Worm (Caenorhabditis elegans) whole organism, midembryonic: Measurements from ENCODE around the gene ZK180.5.

ENCODE experiments used
- T22C8.4 ChIP-seq: fragments of 200-800 bp; sonication (Bioruptor generic); IDR thresholded peaks from 2 replicates; pipeline ENCODE4 v1.3.6; 2022; ENCODE audit warnings: missing genetic modification characterization, missing compliant biosample characterization
- tab-1 ChIP-seq: fragments of 200-800 bp; sonication (Bioruptor generic); IDR thresholded peaks from 2 replicates; pipeline ENCODE4 v1.3.6; 2022; ENCODE audit warnings: missing genetic modification characterization, missing compliant biosample characterization
- ztf-23 ChIP-seq: fragments of 200-800 bp; sonication (Bioruptor generic); IDR thresholded peaks from 2 replicates; pipeline ENCODE4 v1.3.6; 2022; ENCODE audit warnings: missing genetic modification reagents, missing genetic modification characterization, missing compliant biosample characterization

DNA sequence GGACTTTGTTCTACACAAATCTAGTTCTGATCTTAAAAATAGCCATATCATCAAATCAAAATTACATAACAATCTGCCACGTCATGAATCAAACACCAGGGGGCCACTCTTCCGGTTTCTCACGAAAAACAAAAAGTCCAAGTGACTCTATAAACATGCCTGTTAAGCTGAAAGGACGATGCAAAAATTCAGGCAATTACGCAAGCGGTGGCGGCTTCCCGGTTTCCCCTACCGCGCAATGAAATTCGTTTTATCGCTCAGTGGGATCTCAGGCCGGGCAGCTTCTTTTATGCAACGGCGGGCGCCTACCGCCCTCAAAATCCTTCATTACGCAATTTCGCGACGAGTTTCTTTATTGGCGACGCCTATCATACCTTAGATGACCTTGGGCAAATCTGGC is 2.7 kb upstream of the ZK180.5 start:
- TF ChIP-seq tab-1 = no peak
- TF ChIP-seq ztf-23 (GFP tag; lab: Robert Waterston, UW) = no peak
- no peak for TF ChIP-seq T22C8.4 (GFP tag; lab: Robert Waterston, UW)
